Worm (Caenorhabditis elegans): Measurements from ENCODE around the gene F26C11.1.

Gene F26C11.1

DNA sequence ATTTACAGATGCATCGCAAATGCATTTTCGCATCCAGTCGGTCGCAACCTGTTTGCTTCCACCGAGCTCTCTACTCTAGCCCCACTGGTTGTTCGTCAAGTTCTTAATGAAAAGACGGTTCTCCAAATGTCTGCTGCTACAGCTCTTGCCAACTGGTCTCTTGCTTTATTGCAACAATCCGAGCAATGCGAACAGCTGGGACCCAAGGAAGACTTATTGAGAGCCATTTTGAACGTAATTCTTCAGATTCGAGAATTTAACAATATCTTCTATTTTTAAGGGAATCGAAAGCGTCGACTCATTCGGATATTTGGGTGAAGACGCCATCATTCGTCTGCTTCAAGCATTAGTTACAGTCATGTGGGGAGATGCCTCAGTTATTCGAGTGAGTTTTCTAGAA is 48.7 kb downstream of the F26C11.1 start:
- TF ChIP-seq fkh-2 (tag; optimal IDR thresholded peaks at IDR 0.05), result no peak
- no peak for TF ChIP-seq nhr-12 (tag; optimal IDR thresholded peaks at IDR 0.05)
- TF ChIP-seq pqm-1 (tag; optimal IDR thresholded peaks at IDR 0.05), result no peak
- TF ChIP-seq egl-27 (tag; optimal IDR thresholded peaks at IDR 0.05), result no peak
- no peak for TF ChIP-seq daf-12 (tag; optimal IDR thresholded peaks at IDR 0.05)
- TF ChIP-seq lin-39 (tag; optimal IDR thresholded peaks at IDR 0.05), result no peak
- TF ChIP-seq mdl-1 (tag; optimal IDR thresholded peaks at IDR 0.05), result no peak
- no peak for TF ChIP-seq egl-5 (tag; optimal IDR thresholded peaks at IDR 0.05)
- no peak for TF ChIP-seq nhr-77 (tag; optimal IDR thresholded peaks at IDR 0.05)
- no peak for TF ChIP-seq ceh-82 (tag; optimal IDR thresholded peaks at IDR 0.05)
- TF ChIP-seq nhr-11 (tag; optimal IDR thresholded peaks at IDR 0.05), result no peak
- no peak for TF ChIP-seq nhr-23 (tag; optimal IDR thresholded peaks at IDR 0.05)

- TF ChIP-seq unc-62 (GFP tag; optimal IDR thresholded peaks at IDR 0.05) (no peak), ceh-28 (tag; optimal IDR thresholded peaks at IDR 0.05) (no peak), ceh-82 (tag; optimal IDR thresholded peaks at IDR 0.05) (no peak), aly-2 (tag; optimal IDR thresholded peaks at IDR 0.05) (no peak), eor-1 (tag; optimal IDR thresholded peaks at IDR 0.05) (no peak), daf-12 (tag; optimal IDR thresholded peaks at IDR 0.05) (no peak), ztf-4 (tag; optimal IDR thresholded peaks at IDR 0.05) (no peak), nhr-43 (tag; optimal IDR thresholded peaks at IDR 0.05; ENCODE audit: poor library complexity, severe bottlenecking) (no peak), fos-1 (tag; optimal IDR thresholded peaks at IDR 0.05) (no peak), fkh-2 (tag; optimal IDR thresholded peaks at IDR 0.05) (no peak)
Measured at ce11 chrII:9943837-9944236, 49.3 kb downstream of the F26C11.1 start, which contains the start of gene flad-1. Gene flad-1, plus strand, starts transcription at chrII:9944137.

Measured in whole organism, L3 larva.